Worm (Caenorhabditis elegans) whole organism, early embryonic: Measurements from ENCODE around the gene myrf-2.

Experiments
- B0310.2 ChIP-seq: sonication (generic microtip); optimal IDR thresholded peaks from 2 replicates; lab custom pipeline; 2016; ENCODE audit warnings: mild to moderate bottlenecking, missing genetic modification characterization, missing compliant biosample characterization
- F13C5.2 ChIP-seq: sonication (generic microtip); optimal IDR thresholded peaks from 2 replicates; lab custom pipeline; 2017; ENCODE audit warnings: mild to moderate bottlenecking, missing genetic modification characterization, inconsistent platforms, missing compliant biosample characterization
- ama-1 ChIP-seq: fragments of 150-350 bp; optimal IDR thresholded peaks from 2 replicates; lab custom pipeline; 2014
- ceh-13 ChIP-seq: fragments of 200-800 bp; sonication (Bioruptor generic); optimal IDR thresholded peaks from 2 replicates; lab custom pipeline; 2018; ENCODE audit warnings: mild to moderate bottlenecking, missing genetic modification characterization, missing compliant biosample characterization
- ceh-36 ChIP-seq: sonication (generic microtip); optimal IDR thresholded peaks from 2 replicates; lab custom pipeline; 2016; ENCODE audit warnings: missing genetic modification characterization, inconsistent platforms, missing compliant biosample characterization
- ets-7 ChIP-seq: sonication (generic microtip); optimal IDR thresholded peaks from 2 replicates; lab custom pipeline; 2016; ENCODE audit warnings: missing genotype, missing genetic modification characterization, missing compliant biosample characterization
- flt-1 ChIP-seq: fragments of 200-800 bp; sonication (Bioruptor generic); IDR thresholded peaks from 2 replicates; pipeline ENCODE4 v1.3.6; 2022; ENCODE audit warnings: missing genetic modification characterization, missing compliant biosample characterization
- hmbx-1 ChIP-seq: sonication (generic microtip); optimal IDR thresholded peaks from 2 replicates; lab custom pipeline; 2016; ENCODE audit warnings: mild to moderate bottlenecking, missing genetic modification characterization, missing compliant biosample characterization
- hmg-4 ChIP-seq: fragments of 200-800 bp; sonication (Bioruptor generic); optimal IDR thresholded peaks from 2 replicates; lab custom pipeline; 2018; ENCODE audit warnings: mild to moderate bottlenecking, missing genetic modification characterization, missing compliant biosample characterization
- pes-1 ChIP-seq: fragments of 200-800 bp; sonication (Bioruptor generic); IDR thresholded peaks from 2 replicates; pipeline ENCODE4 v1.3.6; 2022; ENCODE audit warnings: missing genetic modification reagents, missing genetic modification characterization, missing compliant biosample characterization
- scrt-1 ChIP-seq: fragments of 200-800 bp; sonication (Bioruptor generic); IDR thresholded peaks from 2 replicates; pipeline ENCODE4 v1.3.6; 2022; ENCODE audit warnings: missing genetic modification characterization, missing compliant biosample characterization
- tbx-11 ChIP-seq: fragments of 200-800 bp; sonication (Bioruptor generic); IDR thresholded peaks from 2 replicates; pipeline ENCODE4 v1.3.6; 2022; ENCODE audit warnings: missing genetic modification characterization, missing compliant biosample characterization
- tbx-37 ChIP-seq: fragments of 200-800 bp; sonication (Bioruptor generic); conservative IDR thresholded peaks from 2 replicates; pipeline ENCODE4 v1.3.6; 2022; ENCODE audit warnings: missing genetic modification reagents, missing genetic modification characterization, missing compliant biosample characterization
- tra-4 ChIP-seq: sonication (generic microtip); optimal IDR thresholded peaks from 2 replicates; lab custom pipeline; 2017; ENCODE audit warnings: missing genetic modification characterization, missing compliant biosample characterization

DNA sequence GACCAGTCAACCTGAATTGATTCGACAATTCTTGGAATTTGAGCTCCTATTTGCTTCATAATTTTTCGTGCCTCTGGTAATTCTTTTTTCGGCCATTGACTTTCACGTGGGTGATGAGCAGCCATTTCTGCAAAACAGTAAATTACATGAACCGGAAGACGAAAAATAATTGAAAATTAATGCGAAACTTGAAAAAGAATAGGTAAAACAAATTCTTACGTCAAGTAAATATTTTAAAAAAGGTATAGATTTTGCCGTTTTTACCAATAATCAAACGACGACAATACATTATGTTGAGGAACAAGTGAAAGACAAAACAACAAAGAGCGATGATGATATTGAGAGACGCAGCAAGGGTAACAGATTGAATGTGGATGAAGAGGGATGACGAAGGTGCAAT lies 55.7 kb downstream of the myrf-2 start, which contains the start of gene moc-1:
- TF ChIP-seq ceh-13 (GFP tag; lab: Kevin White, UChicago) (no peak), ama-1 (no peak), B0310.2 (no peak), hmbx-1 (tag; lab: Kevin White, UChicago) (no peak), tbx-11 (GFP tag; lab: Robert Waterston, UW) (no peak), tra-4 (tag; lab: Kevin White, UChicago) (no peak), flt-1 (GFP tag; lab: Robert Waterston, UW) (no peak), ceh-36 (no peak), ets-7 (tag; lab: Kevin White, UChicago) (no peak), pes-1 (no peak), tbx-37 (GFP tag; lab: Robert Waterston, UW) (no peak), hmg-4 (no peak), F13C5.2 (tag; lab: Kevin White, UChicago) (no peak), scrt-1 (GFP tag; lab: Robert Waterston, UW) (no peak)
